Fruit fly (Drosophila melanogaster): ENCODE results near the gene Gr10b.

Gr10b gene

DNA sequence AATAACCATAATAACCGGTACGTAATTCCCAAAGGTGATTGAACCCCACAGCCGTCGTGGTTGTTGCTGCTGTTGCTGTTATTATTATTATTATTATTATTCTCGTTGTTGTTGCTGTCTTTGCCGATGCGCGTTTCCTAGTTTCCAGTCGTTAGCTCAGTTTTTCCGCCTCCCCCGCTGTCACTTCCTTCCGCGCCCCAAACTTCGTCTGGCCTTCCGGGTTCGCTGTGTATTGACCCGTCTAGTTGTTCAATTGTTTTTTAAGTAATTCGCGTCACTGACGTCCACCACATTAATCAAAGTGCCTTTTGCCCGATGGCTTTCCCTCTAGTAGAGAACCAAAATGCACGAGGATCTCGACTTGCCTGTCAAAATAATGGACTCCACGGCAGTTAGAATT lies 41.4 kb downstream of the Gr10b start:
- TF ChIP-seq CG17801 (GFP tag; optimal IDR thresholded peaks at IDR 0.05; ENCODE audit: partially characterized antibody), result no peak

DNA sequence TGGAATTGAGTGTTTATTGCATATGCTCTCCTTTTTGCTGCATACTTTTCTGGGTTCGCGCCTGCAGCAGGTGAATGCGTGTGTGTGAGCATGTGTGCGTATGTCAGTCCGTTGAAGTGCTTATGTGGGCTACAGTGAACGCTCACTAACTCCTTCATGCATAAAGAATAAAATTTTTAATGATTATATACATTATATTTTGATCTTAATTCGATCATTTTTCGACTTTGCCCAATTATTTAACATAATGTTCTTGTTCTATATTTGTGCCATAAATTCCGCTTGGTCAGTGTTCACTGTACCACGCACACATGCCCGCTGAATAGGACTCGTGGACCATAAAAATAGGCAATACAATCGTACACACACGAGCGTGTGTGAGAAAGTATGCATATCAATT lies 42.2 kb downstream of the Gr10b start:
- no peak for TF ChIP-seq CG17801 (GFP tag; optimal IDR thresholded peaks at IDR 0.05; ENCODE audit: partially characterized antibody)

DNA sequence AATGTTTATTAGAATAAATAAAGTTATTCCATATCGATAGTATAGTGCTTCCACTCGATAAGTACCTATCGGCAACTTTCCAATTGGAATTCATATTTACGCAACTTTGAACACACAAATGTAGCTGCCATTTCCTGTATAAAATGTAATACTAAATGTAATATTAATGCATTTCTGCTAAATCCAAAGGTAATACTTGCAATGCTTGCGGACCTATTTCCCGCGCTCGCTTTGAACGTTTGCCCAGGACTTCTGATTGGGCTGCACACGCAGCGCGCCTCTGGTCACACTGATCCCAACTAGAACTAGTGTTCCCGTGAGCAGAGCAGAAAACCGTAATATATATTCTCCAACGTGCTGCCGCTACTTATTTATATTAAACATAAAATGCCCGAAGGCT lies 43.6 kb downstream of the Gr10b start, which contains the start of gene dlg1:
Gene dlg1, plus strand, starts transcription at position 292 of the 400 bp plus-strand sequence.
- no peak for TF ChIP-seq CG17801 (GFP tag; optimal IDR thresholded peaks at IDR 0.05; ENCODE audit: partially characterized antibody)

DNA sequence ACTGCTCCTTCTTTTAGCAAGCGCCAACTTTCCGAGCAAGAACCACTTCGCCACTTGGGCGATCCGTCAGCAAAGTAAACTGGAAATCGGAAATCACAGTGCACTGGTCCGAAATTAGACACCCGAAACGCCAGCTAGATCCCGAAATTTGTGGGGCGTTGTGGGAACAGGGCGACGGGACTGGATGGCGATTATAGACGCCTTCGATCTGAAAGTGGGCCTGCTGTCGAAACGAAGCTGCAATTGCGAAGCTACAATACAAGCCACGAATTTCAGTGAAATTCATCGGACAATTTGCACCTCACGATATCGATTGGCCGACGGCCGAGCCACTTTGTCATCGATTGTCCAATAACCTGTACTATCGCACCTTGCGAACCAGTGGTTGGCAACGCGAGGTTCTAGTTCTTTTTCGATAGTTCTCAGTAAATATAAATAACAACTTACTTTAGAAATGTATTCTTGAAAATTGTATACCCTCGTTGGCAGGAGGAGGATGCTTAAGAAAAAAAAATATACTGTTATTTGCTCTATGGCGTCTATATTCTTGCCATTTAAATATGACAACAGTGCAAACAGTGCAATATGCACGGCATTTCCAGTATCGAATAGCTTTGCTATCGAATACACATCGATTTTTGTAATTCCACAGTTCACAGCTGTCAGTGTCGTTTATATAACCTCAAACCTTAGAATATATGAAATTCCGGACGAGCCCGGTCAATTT lies 45.0 kb downstream of the Gr10b start, which contains the start of the genes hop and Tim8:
Gene hop, minus strand, starts transcription at position 316 of the 727 bp plus-strand sequence.
Gene Tim8, plus strand, starts transcription at position 663 of the 727 bp plus-strand sequence.
- TF ChIP-seq CG17801 (GFP tag; optimal IDR thresholded peaks at IDR 0.05; ENCODE audit: partially characterized antibody), result no peak

Data from ovary, adult (tissue).